Worm (Caenorhabditis elegans) whole organism, L3 larva: Measurements from ENCODE around the gene atic-1.

Experiments
- ZK546.5 ChIP-seq: sonication (generic microtip); optimal IDR thresholded peaks from 2 replicates; lab custom pipeline; 2017; ENCODE audit warnings: missing biosample characterization, missing genetic modification characterization
- ama-1 ChIP-seq: fragments of 150-350 bp; optimal IDR thresholded peaks from 2 replicates; lab custom pipeline; 2018
- ceh-28 ChIP-seq: fragments of 150-350 bp; optimal IDR thresholded peaks from 2 replicates; lab custom pipeline; 2014; ENCODE audit warnings: missing biosample characterization, missing genetic modification reagents, missing genetic modification characterization
- ceh-82 ChIP-seq: fragments of 150-350 bp; optimal IDR thresholded peaks from 2 replicates; lab custom pipeline; 2014; ENCODE audit warnings: missing biosample characterization, missing genetic modification characterization
- ceh-9 ChIP-seq: sonication (generic microtip); optimal IDR thresholded peaks from 2 replicates; lab custom pipeline; 2018; ENCODE audit warnings: missing biosample characterization, missing genetic modification characterization
- egl-27 ChIP-seq: sonication (generic microtip); optimal IDR thresholded peaks from 4 replicates; lab custom pipeline; 2017; ENCODE audit warnings: missing biosample characterization, missing genetic modification reagents, missing genetic modification characterization
- egl-5 ChIP-seq: fragments of 150-350 bp; optimal IDR thresholded peaks from 2 replicates; lab custom pipeline; 2017; ENCODE audit warnings: missing biosample characterization, missing genetic modification reagents, missing genetic modification characterization, inconsistent platforms
- elt-1 ChIP-seq: fragments of 150-350 bp; optimal IDR thresholded peaks from 2 replicates; lab custom pipeline; 2014; ENCODE audit warnings: missing biosample characterization, missing genetic modification characterization
- elt-2 ChIP-seq: sonication (generic microtip); optimal IDR thresholded peaks from 2 replicates; lab custom pipeline; 2016; ENCODE audit warnings: missing genetic modification reagents, mild to moderate bottlenecking, missing genetic modification characterization, missing compliant biosample characterization
- elt-3 ChIP-seq, 3 experiments: fragments of 150-350 bp in 1 of 3; sonication (generic microtip) in 2 of 3; optimal IDR thresholded peaks; 2 replicates in 2 of 3; 4 replicates in 1 of 3; lab custom pipeline; 2014 to 2017; ENCODE audit warnings: missing biosample characterization in 3 of 3, missing genetic modification characterization in 3 of 3
- eor-1 ChIP-seq, 2 experiments: fragments of 150-350 bp; optimal IDR thresholded peaks; 2 replicates each; lab custom pipeline; 2014 to 2018; ENCODE audit warnings: missing biosample characterization in 2 of 2, missing genetic modification characterization in 2 of 2
- fkh-2 ChIP-seq: fragments of 150-350 bp; optimal IDR thresholded peaks from 2 replicates; lab custom pipeline; 2014; ENCODE audit warnings: missing biosample characterization, missing genetic modification reagents, missing genetic modification characterization
- fos-1 ChIP-seq: fragments of 150-350 bp; optimal IDR thresholded peaks from 2 replicates; lab custom pipeline; 2014; ENCODE audit warnings: missing biosample characterization, missing genetic modification characterization
- hmg-11 ChIP-seq: sonication (generic microtip); optimal IDR thresholded peaks from 2 replicates; lab custom pipeline; 2016; ENCODE audit warnings: missing genetic modification characterization, missing compliant biosample characterization
- jun-1 ChIP-seq: fragments of 150-350 bp; optimal IDR thresholded peaks from 2 replicates; lab custom pipeline; 2014; ENCODE audit warnings: missing biosample characterization, missing genetic modification reagents, missing genetic modification characterization
- lin-15B ChIP-seq: fragments of 150-350 bp; optimal IDR thresholded peaks from 2 replicates; lab custom pipeline; 2014; ENCODE audit warnings: missing biosample characterization, missing genetic modification characterization
- lin-39 ChIP-seq: fragments of 150-350 bp; optimal IDR thresholded peaks from 2 replicates; lab custom pipeline; 2018; ENCODE audit warnings: missing biosample characterization, missing genetic modification reagents, missing genetic modification characterization
- nfya-1 ChIP-seq: sonication (generic microtip); optimal IDR thresholded peaks from 2 replicates; lab custom pipeline; 2017; ENCODE audit warnings: missing genetic modification characterization, mild to moderate bottlenecking, missing compliant biosample characterization, antibody characterized with exemption, moderate library complexity; ENCODE audit not compliant: insufficient read depth
- nhr-237 ChIP-seq: fragments of 150-350 bp; optimal IDR thresholded peaks from 2 replicates; lab custom pipeline; 2014; ENCODE audit warnings: missing biosample characterization, missing genetic modification characterization
- nhr-25 ChIP-seq: sonication (generic microtip); optimal IDR thresholded peaks from 2 replicates; lab custom pipeline; 2017; ENCODE audit warnings: missing biosample characterization, missing genetic modification characterization
- nhr-28 ChIP-seq: fragments of 150-350 bp; optimal IDR thresholded peaks from 2 replicates; lab custom pipeline; 2014; ENCODE audit warnings: missing biosample characterization, missing genetic modification characterization
- nhr-43 ChIP-seq: sonication (generic microtip); optimal IDR thresholded peaks from 2 replicates; lab custom pipeline; 2016; ENCODE audit warnings: mild to moderate bottlenecking, missing genetic modification characterization, missing compliant biosample characterization; ENCODE audit not compliant: poor library complexity, severe bottlenecking
- nhr-67 ChIP-seq: fragments of 150-350 bp; optimal IDR thresholded peaks from 2 replicates; lab custom pipeline; 2014; ENCODE audit warnings: missing biosample characterization, missing genetic modification characterization
- nhr-77 ChIP-seq: fragments of 150-350 bp; optimal IDR thresholded peaks from 2 replicates; lab custom pipeline; 2014; ENCODE audit warnings: missing biosample characterization, missing genetic modification characterization
- pha-4 ChIP-seq: fragments of 150-350 bp; optimal IDR thresholded peaks from 2 replicates; lab custom pipeline; 2014; ENCODE audit warnings: missing biosample characterization, missing genetic modification reagents, missing genetic modification characterization
- pqm-1 ChIP-seq: fragments of 150-350 bp; optimal IDR thresholded peaks from 2 replicates; lab custom pipeline; 2017; ENCODE audit warnings: missing biosample characterization, missing genetic modification characterization, inconsistent platforms
- sea-2 ChIP-seq: fragments of 150-350 bp; sonication (generic microtip); optimal IDR thresholded peaks from 4 replicates; lab custom pipeline; 2014; ENCODE audit warnings: missing biosample characterization, missing genetic modification reagents, missing genetic modification characterization
- skn-1 ChIP-seq: fragments of 150-350 bp; optimal IDR thresholded peaks from 2 replicates; lab custom pipeline; 2014; ENCODE audit warnings: missing biosample characterization, missing genetic modification characterization
- snpc-4 ChIP-seq: fragments of 150-350 bp; optimal IDR thresholded peaks from 2 replicates; lab custom pipeline; 2014; ENCODE audit warnings: missing biosample characterization, missing genetic modification characterization
- tbx-2 ChIP-seq: sonication (generic microtip); optimal IDR thresholded peaks from 2 replicates; lab custom pipeline; 2016; ENCODE audit warnings: mild to moderate bottlenecking, missing genetic modification characterization, missing compliant biosample characterization
- unc-39 ChIP-seq: sonication (generic microtip); optimal IDR thresholded peaks from 4 replicates; lab custom pipeline; 2017; ENCODE audit warnings: missing biosample characterization, missing genetic modification characterization
- zag-1 ChIP-seq: fragments of 150-350 bp; optimal IDR thresholded peaks from 2 replicates; lab custom pipeline; 2014; ENCODE audit warnings: missing biosample characterization, missing genetic modification characterization
- ztf-11 ChIP-seq: fragments of 150-350 bp; optimal IDR thresholded peaks from 2 replicates; lab custom pipeline; 2014; ENCODE audit warnings: missing biosample characterization, missing genetic modification characterization
- ztf-4 ChIP-seq: fragments of 150-350 bp; optimal IDR thresholded peaks from 2 replicates; lab custom pipeline; 2014; ENCODE audit warnings: missing biosample characterization, missing genetic modification characterization

The atic-1 gene

DNA sequence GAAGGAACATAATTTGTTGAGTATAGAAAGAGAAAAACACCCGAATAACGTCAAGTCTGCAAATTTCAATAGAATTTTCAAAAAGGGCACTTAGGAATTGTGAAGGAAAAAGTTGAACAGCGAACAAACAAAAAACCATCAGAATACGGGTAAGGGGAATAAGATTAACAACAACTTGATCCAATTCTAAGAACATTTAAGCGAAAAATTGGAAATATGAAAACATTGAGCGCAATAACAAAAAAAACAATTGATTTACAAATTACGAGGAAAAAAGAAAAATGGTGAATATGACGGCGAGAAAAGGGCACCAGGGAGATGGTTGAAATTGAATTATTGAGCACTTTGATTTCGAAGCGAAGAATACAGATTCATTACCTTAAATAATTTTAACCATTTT lies 35.1 kb downstream of the atic-1 start:
- no peak for TF ChIP-seq ceh-9
- no peak for TF ChIP-seq nhr-28 (tag; lab: Kevin White, UChicago)
- TF ChIP-seq elt-2: no peak
- no peak for TF ChIP-seq nhr-43
- TF ChIP-seq elt-3 (tag; optimal IDR thresholded peaks at IDR 0.05; lab: Kevin White, UChicago): no peak
- TF ChIP-seq skn-1: no peak
- TF ChIP-seq fkh-2 (tag; lab: Kevin White, UChicago): no peak
- TF ChIP-seq nfya-1 (tag; lab: Kevin White, UChicago): no peak
- no peak for TF ChIP-seq elt-1 (tag; lab: Kevin White, UChicago)
- TF ChIP-seq jun-1 (tag; lab: Kevin White, UChicago): no peak
- TF ChIP-seq ztf-4 (tag; lab: Kevin White, UChicago): no peak
- TF ChIP-seq, all 47 proteins: peak for 0

DNA sequence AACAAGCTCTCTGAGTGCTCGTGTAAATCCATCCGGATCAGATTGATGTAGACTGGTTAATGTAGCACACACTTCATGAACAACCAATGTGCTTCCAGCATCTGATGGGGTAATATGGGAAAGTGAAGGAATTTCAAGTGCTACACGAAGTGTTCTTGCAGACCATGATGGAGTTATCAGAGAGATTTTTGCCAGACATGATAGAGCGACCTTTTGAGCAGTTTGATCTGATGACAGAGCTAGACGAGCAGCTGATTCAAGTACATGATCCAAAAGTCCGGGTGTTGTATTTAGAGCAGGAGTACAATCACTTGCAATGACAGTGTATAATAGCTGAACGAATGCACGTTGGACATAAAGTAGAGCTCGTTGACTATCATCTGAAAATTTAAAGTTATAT lies 36.1 kb downstream of the atic-1 start:
- TF ChIP-seq ztf-11 (tag; lab: Kevin White, UChicago) (no peak), snpc-4 (tag; lab: Kevin White, UChicago) (no peak), zag-1 (tag; lab: Kevin White, UChicago) (no peak), elt-2 (no peak), nhr-25 (tag; lab: Kevin White, UChicago) (no peak), egl-27 (tag; lab: Kevin White, UChicago) (no peak), hmg-11 (no peak), nhr-67 (tag; lab: Kevin White, UChicago) (no peak), pqm-1 (tag; lab: Kevin White, UChicago) (no peak), nhr-237 (tag; lab: Kevin White, UChicago) (no peak), sea-2 (GFP tag; lab: Kevin White, UChicago) (no peak), tbx-2 (tag; lab: Kevin White, UChicago) (no peak), fos-1 (tag; lab: Kevin White, UChicago) (no peak), elt-1 (tag; lab: Kevin White, UChicago) (no peak), jun-1 (tag; lab: Kevin White, UChicago) (no peak), ceh-82 (tag; lab: Kevin White, UChicago) (no peak), ceh-28 (no peak), unc-39 (no peak), ceh-9 (no peak)

DNA sequence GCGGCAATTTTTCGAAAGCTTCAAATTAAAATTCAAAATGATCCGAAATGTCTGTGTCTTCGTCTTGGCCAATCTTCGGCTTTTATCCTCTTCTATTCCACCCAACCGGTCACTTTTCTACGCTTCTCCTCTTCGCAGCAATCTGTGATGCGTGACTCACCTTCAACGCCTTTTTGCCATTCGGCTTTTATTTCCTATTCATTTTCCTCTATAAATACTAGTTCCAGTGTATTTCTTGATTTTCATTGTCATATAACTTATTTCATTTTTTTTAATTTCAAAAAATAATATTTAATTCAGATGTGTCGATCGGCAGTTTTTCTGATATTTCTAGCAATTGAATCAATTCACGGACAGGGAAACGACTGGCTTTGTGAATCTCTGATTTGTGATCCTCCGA lies 38.3 kb downstream of the atic-1 start, which contains the start of gene C49H3.16:
C49H3.16 (plus strand) TSS at position 301 of the 400 bp plus-strand sequence.
- no peak for TF ChIP-seq ama-1 (lab: Kevin White, UChicago)
- TF ChIP-seq ZK546.5: no peak
- no peak for TF ChIP-seq elt-2
- no peak for TF ChIP-seq nhr-67 (tag; lab: Kevin White, UChicago)
- TF ChIP-seq nhr-237 (tag; lab: Kevin White, UChicago): no peak
- TF ChIP-seq nhr-28 (tag; lab: Kevin White, UChicago): no peak
- no peak for TF ChIP-seq egl-27 (tag; lab: Kevin White, UChicago)
- TF ChIP-seq elt-3 (tag; optimal IDR thresholded peaks at IDR 0.05; lab: Kevin White, UChicago): no peak
- no peak for TF ChIP-seq snpc-4 (tag; lab: Kevin White, UChicago)
- no peak for TF ChIP-seq nfya-1 (tag; lab: Kevin White, UChicago)
- TF ChIP-seq fos-1 (tag; lab: Kevin White, UChicago): no peak
- no peak for TF ChIP-seq nhr-77 (tag; lab: Kevin White, UChicago)
- no peak for TF ChIP-seq pqm-1 (tag; lab: Kevin White, UChicago)
- TF ChIP-seq ceh-28: no peak
- TF ChIP-seq eor-1 (tag; optimal IDR thresholded peaks at IDR 0.05; lab: Kevin White, UChicago): no peak
- no peak for TF ChIP-seq tbx-2 (tag; lab: Kevin White, UChicago)
- TF ChIP-seq pha-4: no peak
- TF ChIP-seq nhr-43: no peak
- TF ChIP-seq unc-39: no peak

DNA sequence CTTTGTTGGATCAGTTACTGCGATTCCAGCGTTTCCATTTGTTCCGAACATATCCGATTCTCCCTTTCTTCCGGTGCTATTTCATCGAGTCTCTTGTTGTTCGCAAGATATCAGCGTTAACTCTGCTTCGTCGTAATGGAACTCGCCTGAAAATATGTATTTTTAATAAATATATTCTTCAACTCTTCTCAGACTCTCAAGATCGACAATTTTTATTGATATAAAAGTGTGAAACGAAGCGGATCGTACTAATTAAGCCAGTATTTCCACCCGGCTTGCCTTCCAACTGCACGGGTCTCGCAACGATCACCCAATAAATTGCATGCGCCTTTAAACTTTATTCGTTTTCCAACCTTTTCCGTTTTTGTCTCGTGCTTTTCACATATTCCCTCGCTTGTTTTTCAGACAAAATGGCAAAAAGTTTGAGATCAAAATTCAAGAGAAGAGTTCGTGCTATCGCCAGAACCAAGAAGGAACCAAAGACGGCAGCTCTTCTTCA lies 42.2 kb downstream of the atic-1 start, which contains the start of the genes xpo-3 and C49H3.3:
xpo-3 (minus strand) TSS at position 51 of the 499 bp plus-strand sequence.
C49H3.3 (plus strand) TSS at position 369 of the 499 bp plus-strand sequence.
- TF ChIP-seq pha-4: peak; percentile 63
- TF ChIP-seq fos-1 (tag; lab: Kevin White, UChicago): no peak
- TF ChIP-seq ceh-82 (tag; lab: Kevin White, UChicago): no peak
- TF ChIP-seq egl-5 (tag; lab: Kevin White, UChicago): peak; percentile 56
- peak; percentile 33 for TF ChIP-seq lin-15B
- TF ChIP-seq ama-1 (lab: Kevin White, UChicago): peak; percentile 38
- peak; percentile 76 for TF ChIP-seq lin-39
- TF ChIP-seq hmg-11: peak; percentile 29
- peak; percentile 30 for TF ChIP-seq elt-2
- peak; percentile 57 for TF ChIP-seq nfya-1 (tag; lab: Kevin White, UChicago)
- TF ChIP-seq nhr-25 (tag; lab: Kevin White, UChicago): peak; percentile 34
